Worm (Caenorhabditis elegans) whole organism, L2 larva: ENCODE measurements around the gene nlp-18.

Experiments used
- C34F6.9 ChIP-seq: fragments of 150-350 bp; optimal IDR thresholded peaks from 2 replicates; lab custom pipeline; 2014; ENCODE audit warnings: missing biosample characterization, missing genetic modification characterization
- F13H6.1 ChIP-seq: sonication (generic microtip); optimal IDR thresholded peaks from 2 replicates; lab custom pipeline; 2016; ENCODE audit warnings: missing genetic modification characterization, missing compliant biosample characterization
- R02D3.7 ChIP-seq: fragments of 150-350 bp; optimal IDR thresholded peaks from 2 replicates; lab custom pipeline; 2014; ENCODE audit warnings: missing biosample characterization, missing genetic modification characterization
- Y55F3AM.14 ChIP-seq: fragments of 200-800 bp; sonication (Bioruptor generic); optimal IDR thresholded peaks from 2 replicates; lab custom pipeline; 2018; ENCODE audit warnings: mild to moderate bottlenecking, missing genetic modification characterization, missing compliant biosample characterization
- ZK546.5 ChIP-seq: sonication (generic microtip); optimal IDR thresholded peaks from 2 replicates; lab custom pipeline; 2017; ENCODE audit warnings: missing biosample characterization, missing genetic modification characterization
- alr-1 ChIP-seq: fragments of 150-350 bp; optimal IDR thresholded peaks from 2 replicates; lab custom pipeline; 2014; ENCODE audit warnings: missing biosample characterization, missing genetic modification characterization
- aly-2 ChIP-seq: fragments of 150-350 bp; optimal IDR thresholded peaks from 2 replicates; lab custom pipeline; 2014; ENCODE audit warnings: missing biosample characterization, missing genetic modification characterization
- ama-1 ChIP-seq: fragments of 150-350 bp; optimal IDR thresholded peaks from 2 replicates; lab custom pipeline; 2018; ENCODE audit warnings: inconsistent platforms
- blmp-1 ChIP-seq: sonication (generic microtip); optimal IDR thresholded peaks from 2 replicates; lab custom pipeline; 2017; ENCODE audit warnings: missing genetic modification characterization, mild to moderate bottlenecking, missing compliant biosample characterization, antibody characterized with exemption, moderate library complexity; ENCODE audit not compliant: insufficient read depth
- ceh-16 ChIP-seq: fragments of 150-350 bp; optimal IDR thresholded peaks from 2 replicates; lab custom pipeline; 2014; ENCODE audit warnings: missing biosample characterization, missing genetic modification characterization
- ceh-82 ChIP-seq: fragments of 150-350 bp; optimal IDR thresholded peaks from 2 replicates; lab custom pipeline; 2014; ENCODE audit warnings: missing biosample characterization, missing genetic modification characterization
- crh-2 ChIP-seq: sonication (generic microtip); optimal IDR thresholded peaks from 2 replicates; lab custom pipeline; 2017; ENCODE audit warnings: missing biosample characterization, missing genetic modification characterization
- dmd-4 ChIP-seq: sonication (generic microtip); optimal IDR thresholded peaks from 2 replicates; lab custom pipeline; 2017; ENCODE audit warnings: missing biosample characterization, missing genetic modification characterization
- egl-27 ChIP-seq: sonication (generic microtip); optimal IDR thresholded peaks from 3 replicates; lab custom pipeline; 2017; ENCODE audit warnings: missing biosample characterization, missing genetic modification reagents, missing genetic modification characterization
- elt-1 ChIP-seq: fragments of 150-350 bp; optimal IDR thresholded peaks from 2 replicates; lab custom pipeline; 2014; ENCODE audit warnings: missing biosample characterization, missing genetic modification characterization
- elt-3 ChIP-seq: sonication (generic microtip); optimal IDR thresholded peaks from 2 replicates; lab custom pipeline; 2017; ENCODE audit warnings: missing biosample characterization, missing genetic modification characterization
- gmeb-1 ChIP-seq: fragments of 150-350 bp; optimal IDR thresholded peaks from 2 replicates; lab custom pipeline; 2014; ENCODE audit warnings: missing biosample characterization, missing genetic modification characterization
- lin-13 ChIP-seq: fragments of 150-350 bp; optimal IDR thresholded peaks from 2 replicates; lab custom pipeline; 2014; ENCODE audit warnings: missing biosample characterization, missing genetic modification reagents, missing genetic modification characterization
- lsy-2 ChIP-seq, 2 experiments: fragments of 150-350 bp in 1 of 2; sonication (generic microtip) in 1 of 2; optimal IDR thresholded peaks; 2 replicates each; lab custom pipeline; 2014 to 2017; ENCODE audit warnings: missing biosample characterization in 2 of 2, missing genetic modification characterization in 2 of 2
- mab-5 ChIP-seq: fragments of 150-350 bp; optimal IDR thresholded peaks from 2 replicates; lab custom pipeline; 2014; ENCODE audit warnings: missing biosample characterization, missing genetic modification characterization
- mbf-1 ChIP-seq: sonication (generic microtip); optimal IDR thresholded peaks from 2 replicates; lab custom pipeline; 2017; ENCODE audit warnings: missing biosample characterization, missing genetic modification characterization
- mdl-1 ChIP-seq, 2 experiments: fragments of 150-350 bp in 1 of 2; sonication (generic microtip) in 1 of 2; optimal IDR thresholded peaks; 2 replicates each; lab custom pipeline; 2017; ENCODE audit warnings: missing biosample characterization in 2 of 2, missing genetic modification characterization in 2 of 2
- nhr-10 ChIP-seq: sonication (generic microtip); optimal IDR thresholded peaks from 2 replicates; lab custom pipeline; 2017; ENCODE audit warnings: missing biosample characterization, missing genetic modification characterization
- nhr-11 ChIP-seq: fragments of 150-350 bp; optimal IDR thresholded peaks from 2 replicates; lab custom pipeline; 2014; ENCODE audit warnings: missing biosample characterization, missing genetic modification characterization
- nhr-12 ChIP-seq: fragments of 150-350 bp; optimal IDR thresholded peaks from 2 replicates; lab custom pipeline; 2014; ENCODE audit warnings: missing biosample characterization, missing genetic modification characterization
- nhr-129 ChIP-seq: fragments of 150-350 bp; optimal IDR thresholded peaks from 2 replicates; lab custom pipeline; 2014; ENCODE audit warnings: missing biosample characterization, missing genetic modification characterization
- nhr-21 ChIP-seq: fragments of 150-350 bp; optimal IDR thresholded peaks from 2 replicates; lab custom pipeline; 2014; ENCODE audit warnings: missing biosample characterization, missing genetic modification characterization
- nhr-23 ChIP-seq: fragments of 150-350 bp; optimal IDR thresholded peaks from 2 replicates; lab custom pipeline; 2014; ENCODE audit warnings: missing biosample characterization, missing genetic modification reagents, missing genetic modification characterization
- nhr-237 ChIP-seq: fragments of 150-350 bp; optimal IDR thresholded peaks from 2 replicates; lab custom pipeline; 2014; ENCODE audit warnings: missing biosample characterization, missing genetic modification characterization
- nhr-25 ChIP-seq: fragments of 150-350 bp; sonication (generic microtip); optimal IDR thresholded peaks from 3 replicates; lab custom pipeline; 2014; ENCODE audit warnings: missing biosample characterization, missing genetic modification characterization
- nhr-6 ChIP-seq: fragments of 150-350 bp; optimal IDR thresholded peaks from 2 replicates; lab custom pipeline; 2014; ENCODE audit warnings: missing biosample characterization, missing genetic modification characterization
- nhr-77 ChIP-seq: fragments of 150-350 bp; optimal IDR thresholded peaks from 2 replicates; lab custom pipeline; 2014; ENCODE audit warnings: missing biosample characterization, missing genetic modification characterization
- peb-1 ChIP-seq: fragments of 150-350 bp; optimal IDR thresholded peaks from 2 replicates; lab custom pipeline; 2014; ENCODE audit warnings: missing biosample characterization, missing genetic modification characterization
- sem-4 ChIP-seq: fragments of 150-350 bp; optimal IDR thresholded peaks from 2 replicates; lab custom pipeline; 2014; ENCODE audit warnings: missing biosample characterization, missing genetic modification reagents, missing genetic modification characterization
- skn-1 ChIP-seq: sonication (generic microtip); optimal IDR thresholded peaks from 2 replicates; lab custom pipeline; 2017; ENCODE audit warnings: missing biosample characterization, missing genetic modification characterization
- sma-3 ChIP-seq: sonication (generic microtip); optimal IDR thresholded peaks from 2 replicates; lab custom pipeline; 2016; ENCODE audit warnings: missing genetic modification reagents, missing genetic modification characterization, missing compliant biosample characterization
- sma-9 ChIP-seq, 2 experiments: fragments of 150-350 bp in 1 of 2; sonication (generic microtip) in 1 of 2; optimal IDR thresholded peaks; 2 replicates each; lab custom pipeline; 2014 to 2016; ENCODE audit warnings: missing genetic modification characterization in 2 of 2, mild to moderate bottlenecking in 1 of 2, missing biosample characterization in 1 of 2, missing compliant biosample characterization in 1 of 2, missing genetic modification reagents in 1 of 2, moderate library complexity in 1 of 2
- unc-39 ChIP-seq: fragments of 150-350 bp; optimal IDR thresholded peaks from 2 replicates; lab custom pipeline; 2014; ENCODE audit warnings: missing biosample characterization, missing genetic modification characterization
- unc-55 ChIP-seq: fragments of 150-350 bp; sonication (generic microtip); optimal IDR thresholded peaks from 3 replicates; lab custom pipeline; 2014; ENCODE audit warnings: missing biosample characterization, missing genetic modification reagents, missing genetic modification characterization
- unc-62 ChIP-seq: fragments of 150-350 bp; optimal IDR thresholded peaks from 2 replicates; lab custom pipeline; 2014; ENCODE audit warnings: missing biosample characterization, missing genetic modification reagents, missing genetic modification characterization
- zag-1 ChIP-seq: fragments of 150-350 bp; optimal IDR thresholded peaks from 2 replicates; lab custom pipeline; 2014; ENCODE audit warnings: missing biosample characterization, missing genetic modification characterization
- ztf-4 ChIP-seq: fragments of 150-350 bp; optimal IDR thresholded peaks from 2 replicates; lab custom pipeline; 2014; ENCODE audit warnings: missing biosample characterization, missing genetic modification characterization

Gene nlp-18

ce11 chrII:11048930-11049329, 18.7 kb upstream of the nlp-18 start, which contains the start of gene F33A8.4:
Gene F33A8.4, minus strand, starts transcription at chrII:11049030.
- TF ChIP-seq dmd-4 (tag; lab: Kevin White, UChicago), result no peak
- no peak for TF ChIP-seq ceh-82 (tag; lab: Kevin White, UChicago)
- TF ChIP-seq nhr-11 (tag; lab: Kevin White, UChicago), result no peak
- no peak for TF ChIP-seq ZK546.5 (tag; lab: Kevin White, UChicago)

DNA sequence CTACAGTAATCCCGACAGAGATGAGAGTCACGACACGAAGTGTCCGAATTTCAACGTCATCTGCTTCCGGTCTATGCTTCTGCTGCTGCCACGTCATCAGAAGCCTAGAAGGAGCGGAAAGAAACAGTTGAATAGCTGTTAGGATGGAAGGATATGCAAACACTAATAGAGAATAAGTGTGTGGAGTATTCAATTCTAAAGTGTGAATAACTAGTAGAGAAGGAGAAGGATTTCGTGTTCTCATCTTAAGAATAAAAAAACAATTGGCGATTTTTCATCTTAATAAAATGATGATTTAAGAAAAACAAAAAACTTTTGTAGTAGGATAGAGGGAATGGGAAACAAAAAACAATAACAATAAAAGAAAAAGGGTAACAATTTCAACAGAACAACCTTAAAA, 15.7 kb upstream of the nlp-18 start, which contains the start of gene col-83:
Gene col-83, minus strand, starts transcription at position 101 of the 400 bp plus-strand sequence.
- no peak for TF ChIP-seq alr-1 (tag; lab: Kevin White, UChicago)
- TF ChIP-seq lin-13 (GFP tag; lab: Kevin White, UChicago), result no peak
- TF ChIP-seq sem-4 (tag; lab: Kevin White, UChicago), result no peak
- TF ChIP-seq elt-1 (tag; lab: Kevin White, UChicago), result no peak
- TF ChIP-seq nhr-237, result no peak
- TF ChIP-seq ceh-16, result no peak
- no peak for TF ChIP-seq nhr-10 (tag; lab: Kevin White, UChicago)
- TF ChIP-seq skn-1, result no peak
- TF ChIP-seq lsy-2 (tag; optimal IDR thresholded peaks at IDR 0.05; lab: Kevin White, UChicago), result no peak
- no peak for TF ChIP-seq nhr-77
- TF ChIP-seq nhr-23 (tag; lab: Kevin White, UChicago), result no peak

- TF ChIP-seq sem-4 (tag; lab: Kevin White, UChicago) (no peak), aly-2 (tag; lab: Kevin White, UChicago) (no peak), alr-1 (tag; lab: Kevin White, UChicago) (no peak), C34F6.9 (tag; lab: Kevin White, UChicago) (no peak)
Observed at ce11 chrII:11044193-11044568, 14.0 kb upstream of the nlp-18 start.

ce11 chrII:11043546-11044192, 13.5 kb upstream of the nlp-18 start:
- no peak for TF ChIP-seq sma-3 (GFP tag; lab: Kevin White, UChicago)
- TF ChIP-seq gmeb-1 (tag; lab: Kevin White, UChicago), result no peak
- TF ChIP-seq unc-39 (tag; lab: Kevin White, UChicago), result no peak
- TF ChIP-seq sma-9 (GFP tag; optimal IDR thresholded peaks at IDR 0.05; lab: Kevin White, UChicago), result peak; percentile 34
- no peak for TF ChIP-seq sma-9 (tag; optimal IDR thresholded peaks at IDR 0.05; lab: Kevin White, UChicago)
- no peak for TF ChIP-seq unc-62 (GFP tag; lab: Kevin White, UChicago)
- TF ChIP-seq Y55F3AM.14 (GFP tag; lab: Kevin White, UChicago), result no peak
- no peak for TF ChIP-seq lsy-2 (tag; optimal IDR thresholded peaks at IDR 0.05; lab: Kevin White, UChicago)
- no peak for TF ChIP-seq elt-3 (tag; lab: Kevin White, UChicago)
- no peak for TF ChIP-seq nhr-25 (tag; lab: Kevin White, UChicago)
- peak; percentile 33 for TF ChIP-seq ceh-16
- peak; percentile 48 for TF ChIP-seq nhr-129

DNA sequence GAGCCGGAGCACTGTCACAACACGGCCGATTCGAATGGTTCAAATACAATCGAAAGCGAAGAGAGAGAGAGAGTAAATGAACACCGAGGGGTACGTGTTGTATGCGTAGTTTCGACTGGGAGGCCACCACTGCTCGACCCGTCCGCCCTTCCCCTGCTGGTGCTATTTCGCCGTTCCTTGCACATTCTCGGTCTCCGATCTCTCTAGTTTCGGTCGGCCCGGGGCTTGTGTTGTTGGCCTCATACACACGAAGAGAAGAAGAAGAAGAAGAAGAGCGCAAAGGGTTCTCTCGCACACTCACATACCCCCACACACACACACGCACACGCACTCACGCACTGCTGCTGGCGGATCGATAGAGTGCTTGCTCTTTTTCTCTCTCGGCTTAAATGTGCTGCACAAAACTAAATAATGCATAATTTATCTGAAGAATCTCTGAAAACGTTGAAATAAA, 12.7 kb upstream of the nlp-18 start:
- TF ChIP-seq zag-1, result peak; percentile 71
- peak; percentile 2 for TF ChIP-seq Y55F3AM.14 (GFP tag; lab: Kevin White, UChicago)
- no peak for TF ChIP-seq alr-1 (tag; lab: Kevin White, UChicago)
- no peak for TF ChIP-seq skn-1
- TF ChIP-seq nhr-11 (tag; lab: Kevin White, UChicago), result no peak
- no peak for TF ChIP-seq elt-1 (tag; lab: Kevin White, UChicago)
- TF ChIP-seq nhr-6 (tag; lab: Kevin White, UChicago), result no peak
- TF ChIP-seq nhr-237, result no peak
- peak; percentile 59 for TF ChIP-seq nhr-25 (tag; lab: Kevin White, UChicago)
- TF ChIP-seq nhr-77, result no peak
- TF ChIP-seq ceh-16, result peak; percentile 35
- no peak for TF ChIP-seq ZK546.5 (tag; lab: Kevin White, UChicago)
- peak; percentile 94 for TF ChIP-seq unc-55 (GFP tag; lab: Kevin White, UChicago)
- peak; percentile 90 for TF ChIP-seq nhr-129
- TF ChIP-seq nhr-21 (tag; lab: Kevin White, UChicago), result peak; percentile 23
- TF ChIP-seq mbf-1, result no peak
- TF ChIP-seq sma-3 (GFP tag; lab: Kevin White, UChicago), result peak; percentile 31
- peak; percentile 92 for TF ChIP-seq F13H6.1 (tag; lab: Kevin White, UChicago)
- TF ChIP-seq nhr-12 (tag; lab: Kevin White, UChicago), result no peak
- peak; percentile 42 to 47 for TF ChIP-seq mdl-1 (tag; optimal IDR thresholded peaks at IDR 0.05; lab: Kevin White, UChicago)
- TF ChIP-seq ztf-4, result peak; percentile 53
- peak in 1 of 2 experiments; percentile 71 for TF ChIP-seq lsy-2 (tag; optimal IDR thresholded peaks at IDR 0.05; lab: Kevin White, UChicago)
- TF ChIP-seq blmp-1, result peak; percentile 44
- no peak for TF ChIP-seq unc-39 (tag; lab: Kevin White, UChicago)
- TF ChIP-seq elt-3 (tag; lab: Kevin White, UChicago), result no peak
- peak; percentile 29 for TF ChIP-seq gmeb-1 (tag; lab: Kevin White, UChicago)
- peak; percentile 66 for TF ChIP-seq ama-1 (lab: Kevin White, UChicago)
- peak; percentile 80 for TF ChIP-seq crh-2
- TF ChIP-seq peb-1, result no peak
- peak; percentile 2 for TF ChIP-seq mab-5 (tag; lab: Kevin White, UChicago)
- TF ChIP-seq egl-27 (tag; lab: Kevin White, UChicago), result peak; percentile 67
- no peak for TF ChIP-seq R02D3.7 (tag; lab: Kevin White, UChicago)
- no peak for TF ChIP-seq unc-62 (GFP tag; lab: Kevin White, UChicago)
